Worm (Caenorhabditis elegans): ENCODE data around the gene R10H10.7.

The R10H10.7 gene

ce11 chrIV:10430507-10430906 is 16.8 kb upstream of the R10H10.7 start:
- TF ChIP-seq nhr-12 (tag; optimal IDR thresholded peaks at IDR 0.05) (no peak), bed-3 (GFP tag; optimal IDR thresholded peaks at IDR 0.05) (no peak), lin-32 (GFP tag; optimal IDR thresholded peaks at IDR 0.05) (no peak), nhr-76 (tag; optimal IDR thresholded peaks at IDR 0.05) (no peak), unc-62 (GFP tag; optimal IDR thresholded peaks at IDR 0.05) (no peak), elt-1 (tag; optimal IDR thresholded peaks at IDR 0.05; ENCODE audit: borderline replicate concordance, insufficient read depth) (no peak), mep-1 (tag; optimal IDR thresholded peaks at IDR 0.05) (no peak), sptf-1 (tag; optimal IDR thresholded peaks at IDR 0.05) (no peak), ceh-83 (GFP tag; optimal IDR thresholded peaks at IDR 0.05) (no peak), ztf-11 (tag; optimal IDR thresholded peaks at IDR 0.05) (no peak), unc-120 (tag; optimal IDR thresholded peaks at IDR 0.05; ENCODE audit: poor library complexity, severe bottlenecking) (no peak), flh-1 (GFP tag; optimal IDR thresholded peaks at IDR 0.05) (no peak), drap-1 (GFP tag; optimal IDR thresholded peaks at IDR 0.05) (no peak), ceh-39 (tag; optimal IDR thresholded peaks at IDR 0.05) (no peak), cnd-1 (tag; optimal IDR thresholded peaks at IDR 0.05) (no peak), mls-2 (tag; optimal IDR thresholded peaks at IDR 0.05) (no peak), lsy-2 (tag; optimal IDR thresholded peaks at IDR 0.05) (no peak), elt-3 (tag; optimal IDR thresholded peaks at IDR 0.05) (no peak)

DNA sequence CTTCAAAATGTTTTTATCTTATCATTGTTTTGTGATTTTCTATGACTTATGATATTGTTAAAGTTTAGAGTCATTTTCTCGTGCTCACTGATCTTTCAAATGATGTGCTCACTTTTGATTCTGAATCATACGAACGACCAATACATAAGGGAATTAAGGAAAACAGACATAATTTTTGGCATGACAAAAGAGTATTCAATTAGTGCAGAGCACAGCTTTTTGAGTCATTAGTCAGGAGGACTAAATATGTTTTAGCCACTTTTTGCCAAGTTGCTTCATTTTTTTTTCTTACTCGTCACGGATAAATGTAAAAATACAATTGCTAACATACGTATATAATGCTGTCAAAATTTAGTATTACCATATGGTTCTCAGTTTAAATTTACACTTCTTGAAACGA is 15.4 kb upstream of the R10H10.7 start, which contains the start of gene F13B12.2:
TSS of gene F13B12.2 (minus strand) at position 2 of the 400 bp plus-strand sequence.
- TF ChIP-seq pha-4 (tag; optimal IDR thresholded peaks at IDR 0.05) = no peak
- TF ChIP-seq unc-62 (GFP tag; optimal IDR thresholded peaks at IDR 0.05) = no peak
- no peak for TF ChIP-seq nhr-237 (tag; optimal IDR thresholded peaks at IDR 0.05)
- TF ChIP-seq ceh-43 (GFP tag; optimal IDR thresholded peaks at IDR 0.05) = no peak
- no peak for TF ChIP-seq zip-8 (tag; optimal IDR thresholded peaks at IDR 0.05)
- TF ChIP-seq elt-1 (tag; optimal IDR thresholded peaks at IDR 0.05; ENCODE audit: borderline replicate concordance, insufficient read depth) = no peak

DNA sequence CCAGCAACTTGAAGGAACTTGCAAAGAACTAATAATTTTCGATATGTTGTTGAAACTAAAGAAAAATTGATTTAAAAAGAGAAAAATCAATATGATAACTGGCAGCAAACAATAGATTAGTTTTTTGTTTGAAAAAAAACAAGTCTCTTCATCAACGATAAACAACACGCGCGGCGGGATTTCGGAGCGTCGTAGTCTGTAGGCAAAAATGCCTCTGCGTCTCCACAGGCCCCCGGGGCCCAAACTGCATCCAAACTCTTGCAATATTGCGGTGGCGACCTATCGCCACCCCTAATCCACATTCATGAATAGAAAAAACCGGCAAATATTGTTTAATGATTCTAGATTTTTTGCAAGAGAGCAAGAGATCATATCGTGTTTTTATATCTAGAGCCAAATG is 11.4 kb upstream of the R10H10.7 start:
- TF ChIP-seq zip-8 (tag; optimal IDR thresholded peaks at IDR 0.05) (no peak), nhr-28 (tag; optimal IDR thresholded peaks at IDR 0.05) (no peak), mls-2 (tag; optimal IDR thresholded peaks at IDR 0.05) (no peak), lsy-2 (tag; optimal IDR thresholded peaks at IDR 0.05) (peak; percentile 27)

DNA sequence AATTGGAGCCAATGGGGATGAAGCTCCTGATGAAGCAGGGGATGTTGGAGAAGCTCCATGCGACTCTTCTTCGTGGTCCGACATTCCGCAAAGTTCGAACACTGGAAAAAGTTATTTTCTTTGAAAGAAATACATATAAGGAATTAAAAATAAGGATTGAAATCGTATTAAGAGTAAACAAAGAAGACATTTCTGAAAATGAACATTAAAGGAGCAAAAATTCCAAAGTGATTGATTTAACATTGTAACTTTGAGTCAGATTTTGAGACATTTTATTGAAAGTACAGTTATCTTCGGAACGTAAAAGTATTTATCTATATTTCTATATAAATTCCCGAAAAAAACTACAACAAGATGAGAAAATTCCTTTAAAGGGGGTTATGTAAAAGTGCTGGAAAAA is 10.8 kb upstream of the R10H10.7 start, which contains the start of gene F13B12.1:
TSS of gene F13B12.1 (minus strand) at position 101 of the 400 bp plus-strand sequence.
- TF ChIP-seq pha-4 (tag; optimal IDR thresholded peaks at IDR 0.05) (no peak), nhr-28 (tag; optimal IDR thresholded peaks at IDR 0.05) (no peak), unc-39 (tag; optimal IDR thresholded peaks at IDR 0.05) (no peak), flh-1 (GFP tag; optimal IDR thresholded peaks at IDR 0.05) (no peak), elt-1 (tag; optimal IDR thresholded peaks at IDR 0.05; ENCODE audit: borderline replicate concordance, insufficient read depth) (no peak), cnd-1 (tag; optimal IDR thresholded peaks at IDR 0.05) (no peak), ces-1 (GFP tag; optimal IDR thresholded peaks at IDR 0.05) (no peak), nhr-12 (tag; optimal IDR thresholded peaks at IDR 0.05) (no peak), lin-32 (GFP tag; optimal IDR thresholded peaks at IDR 0.05) (no peak), nhr-2 (tag; optimal IDR thresholded peaks at IDR 0.05) (no peak)

- TF ChIP-seq unc-120 (tag; optimal IDR thresholded peaks at IDR 0.05; ENCODE audit: poor library complexity, severe bottlenecking) (peak; percentile 51), mab-5 (tag; optimal IDR thresholded peaks at IDR 0.05) (no peak), blmp-1 (tag; optimal IDR thresholded peaks at IDR 0.05) (no peak), hlh-1 (tag; optimal IDR thresholded peaks at IDR 0.05) (peak; percentile 64)
Measured at ce11 chrIV:10422230-10422629, 8.5 kb upstream of the R10H10.7 start.

DNA sequence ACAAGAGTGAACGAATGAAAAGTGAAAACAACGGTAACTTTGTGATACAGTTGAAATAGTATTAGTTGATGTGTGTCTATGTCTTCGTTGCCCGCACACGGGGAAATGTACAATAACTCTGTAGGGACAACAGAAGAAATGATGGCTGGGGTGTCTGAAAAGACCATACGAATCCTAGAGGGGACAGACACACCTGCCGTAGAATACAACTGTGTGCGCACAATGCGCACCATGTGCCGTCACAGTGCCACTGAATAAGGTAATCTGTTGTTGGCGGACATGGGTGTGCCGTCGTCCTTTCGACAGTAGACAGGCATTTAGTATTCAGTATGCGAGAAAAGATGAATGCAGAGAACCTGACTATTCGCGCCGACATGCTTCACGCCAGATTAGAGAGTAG is 7.5 kb upstream of the R10H10.7 start:
- TF ChIP-seq pha-4 (tag; optimal IDR thresholded peaks at IDR 0.05) (peak; percentile 61), lin-13 (tag; optimal IDR thresholded peaks at IDR 0.05) (no peak), cnd-1 (tag; optimal IDR thresholded peaks at IDR 0.05) (peak; percentile 35), nhr-12 (tag; optimal IDR thresholded peaks at IDR 0.05) (no peak), lin-32 (GFP tag; optimal IDR thresholded peaks at IDR 0.05) (peak; percentile 57), ham-2 (GFP tag; optimal IDR thresholded peaks at IDR 0.05) (peak; percentile 2), elt-1 (tag; optimal IDR thresholded peaks at IDR 0.05; ENCODE audit: borderline replicate concordance, insufficient read depth) (no peak), ceh-39 (tag; optimal IDR thresholded peaks at IDR 0.05) (no peak)
